Worm (Caenorhabditis elegans): ENCODE measurements around the gene F44E5.17.
A peak's percentile ranks its signal among the peaks of the same experiment; 100 is the strongest.

The F44E5.17 gene

ce11 chrII:11720102-11720501 is 28.3 kb downstream of the F44E5.17 start, which contains the start of gene F13D12.3:
Gene F13D12.3 (plus strand): TSS chrII:11720402.
- TF ChIP-seq nhr-90 (tag; optimal IDR thresholded peaks at IDR 0.05; ENCODE audit: poor library complexity), result no peak
- TF ChIP-seq nhr-84 (tag; optimal IDR thresholded peaks at IDR 0.05), result no peak
- TF ChIP-seq C04F5.9 (tag; optimal IDR thresholded peaks at IDR 0.05), result no peak
- no peak for TF ChIP-seq lin-39 (tag; optimal IDR thresholded peaks at IDR 0.05)
- TF ChIP-seq isw-1 (GFP tag; IDR thresholded peaks at IDR 0.05), result no peak
- TF ChIP-seq zag-1 (tag; optimal IDR thresholded peaks at IDR 0.05), result no peak
- no peak for TF ChIP-seq pqm-1 (tag; optimal IDR thresholded peaks at IDR 0.05)
- no peak for TF ChIP-seq fkh-10 (GFP tag; optimal IDR thresholded peaks at IDR 0.05)
- TF ChIP-seq lin-15B (tag; optimal IDR thresholded peaks at IDR 0.05), result no peak
- TF ChIP-seq ces-1 (GFP tag; optimal IDR thresholded peaks at IDR 0.05), result no peak

ce11 chrII:11719533-11719932 is 28.9 kb downstream of the F44E5.17 start:
- TF ChIP-seq mef-2 (tag; optimal IDR thresholded peaks at IDR 0.05) (no peak), snu-23 (GFP tag; optimal IDR thresholded peaks at IDR 0.05) (peak; percentile 15), nhr-84 (tag; optimal IDR thresholded peaks at IDR 0.05) (no peak), zag-1 (tag; optimal IDR thresholded peaks at IDR 0.05) (no peak), nhr-12 (tag; optimal IDR thresholded peaks at IDR 0.05) (no peak), ceh-63 (GFP tag; optimal IDR thresholded peaks at IDR 0.05) (no peak), fos-1 (tag; optimal IDR thresholded peaks at IDR 0.05) (no peak), aly-2 (tag; optimal IDR thresholded peaks at IDR 0.05) (no peak), pag-3 (tag; optimal IDR thresholded peaks at IDR 0.05; ENCODE audit: borderline replicate concordance, insufficient read depth) (no peak), isw-1 (GFP tag; IDR thresholded peaks at IDR 0.05) (no peak), vab-15 (tag; optimal IDR thresholded peaks at IDR 0.05) (no peak), mdl-1 (tag; optimal IDR thresholded peaks at IDR 0.05) (no peak), mep-1 (tag; optimal IDR thresholded peaks at IDR 0.05) (no peak), efl-1 (optimal IDR thresholded peaks at IDR 0.05) (no peak), efl-1 (GFP tag; optimal IDR thresholded peaks at IDR 0.05 in 1 of 2) (no peak), pax-3 (tag; optimal IDR thresholded peaks at IDR 0.05) (no peak), dsc-1 (tag; optimal IDR thresholded peaks at IDR 0.05) (no peak), aha-1 (tag; optimal IDR thresholded peaks at IDR 0.05) (no peak), lsy-2 (tag; optimal IDR thresholded peaks at IDR 0.05) (peak; percentile 17 to 21), alr-1 (tag; optimal IDR thresholded peaks at IDR 0.05; ENCODE audit: borderline replicate concordance) (no peak), nhr-71 (tag; optimal IDR thresholded peaks at IDR 0.05) (peak; percentile 30), tlp-1 (tag; optimal IDR thresholded peaks at IDR 0.05) (no peak), ceh-90 (tag; optimal IDR thresholded peaks at IDR 0.05) (no peak), fkh-8 (tag; optimal IDR thresholded peaks at IDR 0.05) (no peak), nhr-47 (tag; optimal IDR thresholded peaks at IDR 0.05) (no peak), blmp-1 (tag; optimal IDR thresholded peaks at IDR 0.05) (peak; percentile 2)

- TF ChIP-seq snpc-4 (tag; optimal IDR thresholded peaks at IDR 0.05) (peak; percentile 75), fkh-4 (tag; optimal IDR thresholded peaks at IDR 0.05; ENCODE audit: borderline replicate concordance) (no peak), rnt-1 (tag; optimal IDR thresholded peaks at IDR 0.05) (no peak), efl-1 (optimal IDR thresholded peaks at IDR 0.05) (no peak), efl-1 (GFP tag; optimal IDR thresholded peaks at IDR 0.05 in 1 of 2) (peak in 1 of 2 experiments; percentile 43), mdl-1 (tag; optimal IDR thresholded peaks at IDR 0.05) (no peak)
Observed at ce11 chrII:11714728-11715127, 33.7 kb downstream of the F44E5.17 start.

- TF ChIP-seq nhr-20 (tag; optimal IDR thresholded peaks at IDR 0.05), result peak; percentile 37
- TF ChIP-seq mdl-1 (tag; optimal IDR thresholded peaks at IDR 0.05), result peak in 1 of 2 experiments; percentile 45
- no peak for TF ChIP-seq efl-3 (GFP tag; optimal IDR thresholded peaks at IDR 0.05)
- no peak for TF ChIP-seq dsc-1 (tag; optimal IDR thresholded peaks at IDR 0.05)
- TF ChIP-seq swsn-7 (tag; optimal IDR thresholded peaks at IDR 0.05), result peak; percentile 39
- TF ChIP-seq nhr-71 (tag; optimal IDR thresholded peaks at IDR 0.05), result peak; percentile 82
- TF ChIP-seq fkh-8 (tag; optimal IDR thresholded peaks at IDR 0.05), result peak; percentile 18
- peak; percentile 10 for TF ChIP-seq nhr-47 (tag; optimal IDR thresholded peaks at IDR 0.05)
- peak; percentile 57 for TF ChIP-seq nhr-19 (GFP tag; conservative IDR thresholded peaks at IDR 0.05)
- TF ChIP-seq rnt-1 (tag; optimal IDR thresholded peaks at IDR 0.05), result peak; percentile 85
- peak; percentile 17 to 34 for TF ChIP-seq lsy-2 (tag; optimal IDR thresholded peaks at IDR 0.05)
- peak in 1 of 3 experiments; percentile 10 for TF ChIP-seq dpl-1 (GFP tag; optimal IDR thresholded peaks at IDR 0.05)
- peak in 1 of 2 experiments; percentile 23 for TF ChIP-seq efl-1 (optimal IDR thresholded peaks at IDR 0.05)
- TF ChIP-seq efl-1 (GFP tag; optimal IDR thresholded peaks at IDR 0.05 in 1 of 2), result peak in 1 of 2 experiments; percentile 68
- no peak for TF ChIP-seq nhr-12 (tag; optimal IDR thresholded peaks at IDR 0.05)
- no peak for TF ChIP-seq unc-86 (tag; optimal IDR thresholded peaks at IDR 0.05)
- no peak for TF ChIP-seq nhr-84 (tag; optimal IDR thresholded peaks at IDR 0.05)
- peak; percentile 54 for TF ChIP-seq lin-39 (tag; optimal IDR thresholded peaks at IDR 0.05)
- TF ChIP-seq ztf-4 (tag; optimal IDR thresholded peaks at IDR 0.05), result peak; percentile 45
- TF ChIP-seq lin-14 (GFP tag; optimal IDR thresholded peaks at IDR 0.05), result peak; percentile 83
- TF ChIP-seq tbx-2 (tag; optimal IDR thresholded peaks at IDR 0.05), result peak; percentile 30
- no peak for TF ChIP-seq fos-1 (tag; optimal IDR thresholded peaks at IDR 0.05)
- no peak for TF ChIP-seq aly-2 (tag; optimal IDR thresholded peaks at IDR 0.05)
- TF ChIP-seq nhr-76 (tag; optimal IDR thresholded peaks at IDR 0.05), result no peak
Observed at ce11 chrII:11713569-11713968, 34.8 kb downstream of the F44E5.17 start, which contains the start of gene F13D12.10. Gene F13D12.10 (plus strand): TSS chrII:11713799.

Measured in whole organism, L1 larva.